Fruit fly (Drosophila melanogaster) whole organism, wandering third instar larva: ENCODE results near the gene CG31862.
A peak's percentile ranks its signal among the peaks of the same experiment; 100 is the strongest.

Experiments
- Abd-B ChIP-seq: fragments of >200 bp; optimal IDR thresholded peaks from 2 replicates; lab custom pipeline; 2017; ENCODE audit warnings: missing biosample characterization, missing genetic modification characterization
- CG32264 ChIP-seq: fragments of 200-800 bp; sonication (Bioruptor generic); optimal IDR thresholded peaks from 2 replicates; lab custom pipeline; 2016; ENCODE audit warnings: missing biosample characterization, missing genetic modification characterization
- Dfd ChIP-seq: fragments of >200 bp; optimal IDR thresholded peaks from 2 replicates; lab custom pipeline; 2017; ENCODE audit warnings: missing biosample characterization, missing genetic modification characterization
- HLH106 ChIP-seq: fragments of 200-800 bp; optimal IDR thresholded peaks from 3 replicates; lab custom pipeline; 2019; ENCODE audit warnings: missing biosample characterization, mild to moderate bottlenecking, missing genetic modification characterization, moderate library complexity
- Hnf4 ChIP-seq: fragments of 200-800 bp; sonication (Bioruptor generic); optimal IDR thresholded peaks from 2 replicates; lab custom pipeline; 2016; ENCODE audit warnings: missing biosample characterization, mild to moderate bottlenecking, missing genetic modification characterization
- Hr78 ChIP-seq: fragments of >200 bp; optimal IDR thresholded peaks from 2 replicates; lab custom pipeline; 2017; ENCODE audit warnings: missing biosample characterization, missing genetic modification characterization
- Hr83 ChIP-seq: fragments of 200-300 bp; sonication (Bioruptor generic); optimal IDR thresholded peaks from 2 replicates; lab custom pipeline; 2016; ENCODE audit warnings: missing biosample characterization, mild to moderate bottlenecking, missing genetic modification characterization, moderate library complexity; ENCODE audit not compliant: poor library complexity, severe bottlenecking
- Jra ChIP-seq: sonication (Bioruptor generic); optimal IDR thresholded peaks from 2 replicates; lab custom pipeline; 2016; ENCODE audit warnings: missing biosample characterization, missing genetic modification characterization
- Myc ChIP-seq: fragments of >200 bp; optimal IDR thresholded peaks from 2 replicates; lab custom pipeline; 2017
- N ChIP-seq: fragments of >200 bp; optimal IDR thresholded peaks from 2 replicates; lab custom pipeline; 2018; ENCODE audit warnings: missing biosample characterization, missing external identifiers, missing genetic modification characterization
- OdsH ChIP-seq: fragments of 200-800 bp; sonication (Bioruptor generic); optimal IDR thresholded peaks from 2 replicates; lab custom pipeline; 2016; ENCODE audit warnings: missing biosample characterization, mild to moderate bottlenecking, missing genetic modification characterization
- Rel ChIP-seq, 2 experiments: fragments of 200-800 bp; sonication (Bioruptor generic) in 1 of 2; optimal IDR thresholded peaks; 2 replicates in 1 of 2; 3 replicates in 1 of 2; lab custom pipeline; 2016 to 2019; ENCODE audit warnings: mild to moderate bottlenecking in 2 of 2, missing biosample characterization in 2 of 2, missing genetic modification characterization in 2 of 2, moderate library complexity in 1 of 2
- Sp1 ChIP-seq: fragments of 200-800 bp; sonication (Bioruptor generic); optimal IDR thresholded peaks from 3 replicates; lab custom pipeline; 2019; ENCODE audit warnings: missing biosample characterization, mild to moderate bottlenecking, missing genetic modification characterization, moderate library complexity
- br ChIP-seq: fragments of 200-800 bp; sonication (Bioruptor generic); optimal IDR thresholded peaks from 2 replicates; lab custom pipeline; 2016; ENCODE audit warnings: missing biosample characterization, missing genetic modification characterization
- brk ChIP-seq: fragments of 200-800 bp; sonication (Bioruptor generic); optimal IDR thresholded peaks from 2 replicates; lab custom pipeline; 2016; ENCODE audit warnings: missing biosample characterization, mild to moderate bottlenecking, missing genetic modification characterization
- dsf ChIP-seq: sonication (Bioruptor generic); optimal IDR thresholded peaks from 2 replicates; lab custom pipeline; 2016; ENCODE audit warnings: missing biosample characterization, missing genetic modification characterization, borderline replicate concordance
- ey ChIP-seq: fragments of 200-800 bp; sonication (Bioruptor generic); optimal IDR thresholded peaks from 2 replicates; lab custom pipeline; 2016; ENCODE audit warnings: missing biosample characterization, missing genetic modification characterization
- foxo ChIP-seq, 2 experiments: fragments of 200-800 bp; sonication (Bioruptor generic); optimal IDR thresholded peaks; 2 replicates in 1 of 2; 3 replicates in 1 of 2; lab custom pipeline; 2016 to 2017; ENCODE audit warnings: missing biosample characterization in 2 of 2, missing genetic modification characterization in 2 of 2
- fru ChIP-seq: fragments of 200-800 bp; sonication (Bioruptor generic); optimal IDR thresholded peaks from 3 replicates; lab custom pipeline; 2016; ENCODE audit warnings: missing biosample characterization, mild to moderate bottlenecking, missing genetic modification characterization
- h ChIP-seq: fragments of 200-800 bp; sonication (Bioruptor generic); optimal IDR thresholded peaks from 3 replicates; lab custom pipeline; 2016; ENCODE audit warnings: missing biosample characterization, mild to moderate bottlenecking, missing genetic modification characterization
- jim ChIP-seq: fragments of 175-275, 200-325 bp; sonication (Bioruptor generic); optimal IDR thresholded peaks from 2 replicates; lab custom pipeline; 2016; ENCODE audit warnings: missing biosample characterization, mild to moderate bottlenecking, missing genetic modification characterization
- lola ChIP-seq: fragments of >200 bp; optimal IDR thresholded peaks from 2 replicates; lab custom pipeline; 2017; ENCODE audit warnings: missing biosample characterization, missing genetic modification characterization
- pan ChIP-seq: fragments of >200 bp; optimal IDR thresholded peaks from 2 replicates; lab custom pipeline; 2017
- psq ChIP-seq: fragments of 200-800 bp; sonication (Bioruptor generic); optimal IDR thresholded peaks from 3 replicates; lab custom pipeline; 2017; ENCODE audit warnings: missing biosample characterization, mild to moderate bottlenecking, missing genetic modification characterization, moderate library complexity
- rgr ChIP-seq: fragments of 200-800 bp; sonication (Bioruptor generic); optimal IDR thresholded peaks from 3 replicates; lab custom pipeline; 2016; ENCODE audit warnings: missing biosample characterization, mild to moderate bottlenecking, missing genetic modification characterization
- sage ChIP-seq: fragments of 200-800 bp; sonication (Bioruptor generic); optimal IDR thresholded peaks from 2 replicates; lab custom pipeline; 2016; ENCODE audit warnings: missing biosample characterization, mild to moderate bottlenecking, missing genetic modification characterization
- usp ChIP-seq: fragments of >200 bp; optimal IDR thresholded peaks from 2 replicates; lab custom pipeline; 2017; ENCODE audit warnings: missing biosample characterization, missing genetic modification characterization
- woc ChIP-seq: sonication (Bioruptor generic); optimal IDR thresholded peaks from 2 replicates; lab custom pipeline; 2016; ENCODE audit warnings: missing biosample characterization, mild to moderate bottlenecking, missing genetic modification characterization

Gene CG31862

DNA sequence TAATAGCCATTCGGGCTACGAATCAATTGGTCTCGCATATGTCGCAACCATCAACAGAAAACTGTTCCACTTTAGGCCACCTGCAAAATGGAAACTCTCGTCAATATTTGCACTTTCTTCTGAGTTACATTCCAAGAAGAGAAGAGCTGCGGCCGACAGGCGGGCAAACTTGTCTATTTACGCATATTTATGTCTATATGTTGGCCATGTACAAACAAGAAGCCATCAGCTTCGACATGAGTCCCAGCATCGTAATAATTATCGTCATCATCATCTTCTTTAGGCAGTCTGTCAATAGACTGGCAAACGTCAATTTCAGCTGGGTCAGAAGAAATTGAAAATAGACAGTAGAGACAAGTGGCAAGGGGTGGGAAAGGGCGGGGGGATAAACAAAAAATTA, 33.1 kb downstream of the CG31862 start:
- no peak for TF ChIP-seq foxo (GFP tag; optimal IDR thresholded peaks at IDR 0.05; lab: Kevin White, UChicago)
- TF ChIP-seq jim (GFP tag; lab: Kevin White, UChicago) = no peak
- no peak for TF ChIP-seq rgr (GFP tag; lab: Kevin White, UChicago)
- no peak for TF ChIP-seq N (GFP tag; lab: Kevin White, UChicago)
- no peak for TF ChIP-seq fru
- no peak for TF ChIP-seq Myc
- no peak for TF ChIP-seq woc
- no peak for TF ChIP-seq CG32264
- no peak for TF ChIP-seq lola
- no peak for TF ChIP-seq usp (GFP tag; lab: Kevin White, UChicago)
- no peak for TF ChIP-seq Dfd (GFP tag; lab: Kevin White, UChicago)
- no peak for TF ChIP-seq br
- TF ChIP-seq Sp1 (GFP tag; lab: Kevin White, UChicago) = no peak
- no peak for TF ChIP-seq HLH106 (tag; lab: Kevin White, UChicago)

DNA sequence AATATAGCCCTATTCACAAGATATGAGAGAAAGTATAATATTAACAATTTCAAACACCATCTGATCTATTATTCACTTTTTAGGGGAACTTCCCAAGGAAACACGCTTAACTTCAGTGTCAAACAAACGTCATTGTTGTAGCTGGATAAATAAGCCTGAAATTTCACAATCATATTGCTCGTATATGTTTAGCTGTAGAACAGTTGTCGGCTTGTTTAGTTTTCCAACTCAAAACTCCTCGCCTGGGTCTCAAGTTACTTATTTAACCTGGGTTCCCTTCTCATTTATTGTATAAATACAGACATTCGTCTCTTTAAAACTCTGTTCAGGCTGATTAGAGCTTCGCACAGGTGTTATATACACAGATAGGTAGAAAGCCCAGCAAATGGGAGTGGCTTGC, 33.8 kb downstream of the CG31862 start:
- peak; percentile 56 for TF ChIP-seq OdsH (GFP tag; lab: Kevin White, UChicago)
- peak; percentile 56 for TF ChIP-seq h
- TF ChIP-seq psq = no peak
- peak; percentile 57 for TF ChIP-seq rgr (GFP tag; lab: Kevin White, UChicago)
- TF ChIP-seq usp (GFP tag; lab: Kevin White, UChicago) = no peak
- TF ChIP-seq foxo (GFP tag; optimal IDR thresholded peaks at IDR 0.05; lab: Kevin White, UChicago) = peak in 1 of 2 experiments; percentile 19
- TF ChIP-seq Hr83 (GFP tag; lab: Kevin White, UChicago) = peak; percentile 93
- no peak for TF ChIP-seq Myc
- TF ChIP-seq fru = peak; percentile 40
- no peak for TF ChIP-seq Jra (GFP tag; lab: Kevin White, UChicago)
- no peak for TF ChIP-seq ey (GFP tag; lab: Kevin White, UChicago)
- TF ChIP-seq Hnf4 = peak; percentile 36
- TF ChIP-seq Sp1 (GFP tag; lab: Kevin White, UChicago) = no peak
- TF ChIP-seq Abd-B (GFP tag; lab: Kevin White, UChicago) = no peak
- TF ChIP-seq lola = no peak
- TF ChIP-seq pan (lab: Kevin White, UChicago) = no peak
- TF ChIP-seq Dfd (GFP tag; lab: Kevin White, UChicago) = no peak
- TF ChIP-seq jim (GFP tag; lab: Kevin White, UChicago) = peak; percentile 40
- TF ChIP-seq brk (GFP tag; lab: Kevin White, UChicago) = peak; percentile 34

dm6 chr2L:12373559-12373958, 34.9 kb downstream of the CG31862 start:
- TF ChIP-seq Hnf4 = no peak
- TF ChIP-seq Sp1 (GFP tag; lab: Kevin White, UChicago) = no peak
- no peak for TF ChIP-seq Rel (GFP tag; optimal IDR thresholded peaks at IDR 0.05; lab: Kevin White, UChicago)
- TF ChIP-seq Rel (tag; optimal IDR thresholded peaks at IDR 0.05; lab: Kevin White, UChicago) = no peak
- no peak for TF ChIP-seq sage (GFP tag; lab: Kevin White, UChicago)
- TF ChIP-seq dsf = no peak
- no peak for TF ChIP-seq fru
- TF ChIP-seq Hr78 (GFP tag; lab: Kevin White, UChicago) = no peak
- TF ChIP-seq ey (GFP tag; lab: Kevin White, UChicago) = no peak

DNA sequence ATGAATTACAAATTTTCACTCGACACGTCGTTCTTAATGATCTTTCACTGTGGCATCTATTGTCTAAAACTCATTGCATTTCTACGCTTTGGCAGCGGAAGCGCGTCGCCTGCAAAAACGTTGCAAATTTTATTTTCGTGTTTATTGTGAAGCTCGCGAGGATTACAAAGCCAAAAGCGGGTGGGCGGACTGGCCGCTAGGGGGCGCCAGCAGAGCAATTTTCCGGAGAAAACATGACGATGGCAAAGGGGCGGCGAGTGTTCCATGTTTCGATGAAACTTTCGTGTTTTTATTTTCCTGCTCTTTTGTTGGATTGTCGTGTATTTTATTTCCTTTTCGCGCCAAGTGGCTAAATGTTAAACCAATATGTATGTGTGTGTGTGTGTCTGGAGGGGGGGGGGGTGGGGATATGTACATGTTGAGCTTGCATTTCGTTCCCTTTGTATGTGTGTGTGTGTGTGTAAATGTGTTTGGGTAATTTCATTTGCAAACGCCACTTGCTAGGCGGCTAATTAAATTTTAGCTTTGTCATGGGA, 36.0 kb downstream of the CG31862 start:
- TF ChIP-seq br = no peak
- peak; percentile 1 for TF ChIP-seq Dfd (GFP tag; lab: Kevin White, UChicago)
